Fruit fly (Drosophila melanogaster): ENCODE measurements around the gene C1GalTA.

The C1GalTA gene

dm6 chr2L:8997285-8997684, 46.3 kb upstream of the C1GalTA start, which contains the start of the genes alien and CG18661 (continued):
- TF ChIP-seq wdn (GFP tag; IDR thresholded peaks at IDR 0.05): peak; percentile 77
- TF ChIP-seq sqz (GFP tag; optimal IDR thresholded peaks at IDR 0.05): peak; percentile 57
- peak; percentile 64 for TF ChIP-seq CG16779 (GFP tag; IDR thresholded peaks at IDR 0.05)
- peak; percentile 89 for TF ChIP-seq CG12155 (GFP tag; optimal IDR thresholded peaks at IDR 0.05)
- peak; percentile 54; the same call in 1 of the 2 replicates for TF ChIP-seq Poxn (GFP tag; IDR thresholded peaks at IDR 0.05)
- TF ChIP-seq CG3847 (GFP tag; IDR thresholded peaks at IDR 0.05): peak; percentile 98
- peak; percentile 30 for TF ChIP-seq gcm (GFP tag; optimal IDR thresholded peaks at IDR 0.05)
- TF ChIP-seq knrl (GFP tag; IDR thresholded peaks at IDR 0.05; ENCODE audit: partially characterized antibody): peak; percentile 78
- TF ChIP-seq gfzf (GFP tag; optimal IDR thresholded peaks at IDR 0.05): peak; percentile 88
- peak; percentile 96 for TF ChIP-seq lilli (GFP tag; optimal IDR thresholded peaks at IDR 0.05)
- peak; percentile 95 for TF ChIP-seq pum (GFP tag; optimal IDR thresholded peaks at IDR 0.05)
- TF ChIP-seq CG4617 (GFP tag; optimal IDR thresholded peaks at IDR 0.05; ENCODE audit: borderline replicate concordance): peak; percentile 80
- TF ChIP-seq zen2 (GFP tag; IDR thresholded peaks at IDR 0.05; ENCODE audit: partially characterized antibody): no peak
- peak; percentile 49 for TF ChIP-seq CG13123 (GFP tag; optimal IDR thresholded peaks at IDR 0.05)
- TF ChIP-seq CG14965 (GFP tag; optimal IDR thresholded peaks at IDR 0.05; ENCODE audit: borderline replicate concordance): peak; percentile 9
- TF ChIP-seq gcm2 (GFP tag; optimal IDR thresholded peaks at IDR 0.05): peak; percentile 86
- peak; percentile 92 for TF ChIP-seq bowl (GFP tag; IDR thresholded peaks at IDR 0.05)
- peak; percentile 15 for TF ChIP-seq CG15073 (GFP tag; optimal IDR thresholded peaks at IDR 0.05)
- TF ChIP-seq org-1 (GFP tag; optimal IDR thresholded peaks at IDR 0.05): peak; percentile 51
- TF ChIP-seq CG4282 (GFP tag; optimal IDR thresholded peaks at IDR 0.05): peak; percentile 88
- no peak for TF ChIP-seq Lpt (GFP tag; optimal IDR thresholded peaks at IDR 0.05)
- TF ChIP-seq CG30431 (GFP tag; optimal IDR thresholded peaks at IDR 0.05): peak; percentile 48
- TF ChIP-seq kah (GFP tag; optimal IDR thresholded peaks at IDR 0.05): no peak
- TF ChIP-seq crc (GFP tag; optimal IDR thresholded peaks at IDR 0.05): peak; percentile 89
- TF ChIP-seq CG14860 (GFP tag; IDR thresholded peaks at IDR 0.05; ENCODE audit: partially characterized antibody): peak; percentile 43; the same call in 1 of the 3 replicates
- peak; percentile 11 for TF ChIP-seq CG2875 (GFP tag; optimal IDR thresholded peaks at IDR 0.05)
- peak; percentile 55 for TF ChIP-seq Adf1 (GFP tag; IDR thresholded peaks at IDR 0.05)
- TF ChIP-seq inv (GFP tag; IDR thresholded peaks at IDR 0.05; ENCODE audit: partially characterized antibody): peak; percentile 43; the same call in 1 of the 2 replicates
- TF ChIP-seq CG2120 (GFP tag; optimal IDR thresholded peaks at IDR 0.05): peak; percentile 90
- peak; percentile 99 for TF ChIP-seq Myb (GFP tag; optimal IDR thresholded peaks at IDR 0.05)
- TF ChIP-seq CG15269 (tag; optimal IDR thresholded peaks at IDR 0.05): peak; percentile 50
- TF ChIP-seq CG2889 (GFP tag; IDR thresholded peaks at IDR 0.05): peak; percentile 81
- TF ChIP-seq CG5180 (GFP tag; optimal IDR thresholded peaks at IDR 0.05): no peak
- TF ChIP-seq bab2 (GFP tag; optimal IDR thresholded peaks at IDR 0.05): peak; percentile 80
- TF ChIP-seq CG17361 (GFP tag; IDR thresholded peaks at IDR 0.05): peak; percentile 73
- TF ChIP-seq CG10147 (GFP tag; optimal IDR thresholded peaks at IDR 0.05): peak; percentile 58
- no peak for TF ChIP-seq ac (GFP tag; optimal IDR thresholded peaks at IDR 0.05)
- peak; percentile 69 for TF ChIP-seq CG2116 (GFP tag; optimal IDR thresholded peaks at IDR 0.05)
- peak; percentile 50; the same call in 1 of the 2 replicates for TF ChIP-seq CG11696 (GFP tag; IDR thresholded peaks at IDR 0.05)
- peak; percentile 41 for TF ChIP-seq Elba2 (GFP tag; optimal IDR thresholded peaks at IDR 0.05)
- TF ChIP-seq stc (GFP tag; IDR thresholded peaks at IDR 0.05): peak; percentile 60
- peak; percentile 80 for TF ChIP-seq CG14667 (GFP tag; IDR thresholded peaks at IDR 0.05)
- peak; percentile 96 for TF ChIP-seq Abd-B (GFP tag; optimal IDR thresholded peaks at IDR 0.05)
- TF ChIP-seq al (GFP tag; IDR thresholded peaks at IDR 0.05): peak; percentile 88
- TF ChIP-seq CG14710 (tag; optimal IDR thresholded peaks at IDR 0.05): peak; percentile 79
- peak; percentile 93 for TF ChIP-seq ci (GFP tag; IDR thresholded peaks at IDR 0.05)
- peak; percentile 65 for TF ChIP-seq CG12299 (tag; optimal IDR thresholded peaks at IDR 0.05)
- no peak for TF ChIP-seq CG12071 (GFP tag; optimal IDR thresholded peaks at IDR 0.05)
- TF ChIP-seq CG4730 (GFP tag; IDR thresholded peaks at IDR 0.05): peak; percentile 83
- peak; percentile 28; the same call in 1 of the 3 replicates for TF ChIP-seq Opbp (GFP tag; IDR thresholded peaks at IDR 0.05; ENCODE audit: partially characterized antibody)
- peak; percentile 87 for TF ChIP-seq CG6272 (GFP tag; IDR thresholded peaks at IDR 0.05)

Data from whole organism, embryonic.